Worm (Caenorhabditis elegans) whole organism, mixed stage, embryonic: ENCODE results near the gene C16C4.1.

Experiments used
- M03D4.4 ChIP-seq: sonication (generic microtip); optimal IDR thresholded peaks from 2 replicates; lab custom pipeline; 2017; ENCODE audit warnings: mild to moderate bottlenecking, missing genetic modification characterization, missing compliant biosample characterization
- bed-3 ChIP-seq: fragments of 200-800 bp; sonication (Bioruptor generic); optimal IDR thresholded peaks from 3 replicates; lab custom pipeline; 2018; ENCODE audit warnings: mild to moderate bottlenecking, missing genetic modification characterization, moderate library complexity, missing compliant biosample characterization
- blmp-1 ChIP-seq: fragments of 150-350 bp; optimal IDR thresholded peaks from 2 replicates; lab custom pipeline; 2014; ENCODE audit warnings: missing biosample characterization, missing genetic modification characterization
- ceh-39 ChIP-seq: fragments of 150-350 bp; optimal IDR thresholded peaks from 2 replicates; lab custom pipeline; 2014; ENCODE audit warnings: missing biosample characterization, missing genetic modification characterization
- ceh-43 ChIP-seq: fragments of 200-800 bp; sonication (Bioruptor generic); optimal IDR thresholded peaks from 2 replicates; lab custom pipeline; 2018; ENCODE audit warnings: mild to moderate bottlenecking, missing genetic modification characterization, moderate library complexity, missing compliant biosample characterization
- ceh-83 ChIP-seq: fragments of 200-800 bp; sonication (Bioruptor generic); optimal IDR thresholded peaks from 2 replicates; lab custom pipeline; 2018; ENCODE audit warnings: mild to moderate bottlenecking, missing genetic modification characterization, missing compliant biosample characterization
- ces-1 ChIP-seq: fragments of 150-350 bp; optimal IDR thresholded peaks from 2 replicates; lab custom pipeline; 2014; ENCODE audit warnings: missing biosample characterization, missing genetic modification reagents, missing genetic modification characterization
- cnd-1 ChIP-seq: fragments of 200-800 bp; sonication (Bioruptor generic); optimal IDR thresholded peaks from 2 replicates; lab custom pipeline; 2018; ENCODE audit warnings: mild to moderate bottlenecking, missing genetic modification characterization, missing compliant biosample characterization
- drap-1 ChIP-seq: fragments of 200-800 bp; sonication (Bioruptor generic); optimal IDR thresholded peaks from 3 replicates; lab custom pipeline; 2018; ENCODE audit warnings: mild to moderate bottlenecking, missing genetic modification characterization, missing compliant biosample characterization
- elt-1 ChIP-seq: sonication (generic microtip); optimal IDR thresholded peaks from 2 replicates; lab custom pipeline; 2017; ENCODE audit warnings: missing genetic modification characterization, mild to moderate bottlenecking, missing compliant biosample characterization, antibody characterized with exemption, moderate library complexity, borderline replicate concordance; ENCODE audit not compliant: insufficient read depth
- elt-3 ChIP-seq: fragments of 150-350 bp; optimal IDR thresholded peaks from 2 replicates; lab custom pipeline; 2014; ENCODE audit warnings: missing biosample characterization, missing genetic modification characterization
- flh-1 ChIP-seq: fragments of 200-800 bp; sonication (Bioruptor generic); optimal IDR thresholded peaks from 2 replicates; lab custom pipeline; 2018; ENCODE audit warnings: mild to moderate bottlenecking, missing genetic modification characterization, moderate library complexity, missing compliant biosample characterization
- ham-2 ChIP-seq: fragments of 200-800 bp; sonication (Bioruptor generic); optimal IDR thresholded peaks from 2 replicates; lab custom pipeline; 2018; ENCODE audit warnings: mild to moderate bottlenecking, missing genetic modification characterization, missing compliant biosample characterization
- hlh-1 ChIP-seq: fragments of 150-350 bp; optimal IDR thresholded peaks from 2 replicates; lab custom pipeline; 2014; ENCODE audit warnings: missing biosample characterization, missing genetic modification reagents, missing genetic modification characterization
- lin-13 ChIP-seq: fragments of 150-350 bp; optimal IDR thresholded peaks from 2 replicates; lab custom pipeline; 2014; ENCODE audit warnings: missing biosample characterization, missing genetic modification characterization
- lin-32 ChIP-seq: fragments of 200-800 bp; sonication (Bioruptor generic); optimal IDR thresholded peaks from 2 replicates; lab custom pipeline; 2018; ENCODE audit warnings: mild to moderate bottlenecking, missing genetic modification characterization, missing compliant biosample characterization
- lsy-2 ChIP-seq: fragments of 150-350 bp; optimal IDR thresholded peaks from 2 replicates; lab custom pipeline; 2014; ENCODE audit warnings: missing biosample characterization, missing genetic modification characterization
- mab-5 ChIP-seq: fragments of 150-350 bp; optimal IDR thresholded peaks from 2 replicates; lab custom pipeline; 2014; ENCODE audit warnings: missing biosample characterization, missing genetic modification characterization
- mep-1 ChIP-seq: fragments of 150-350 bp; optimal IDR thresholded peaks from 2 replicates; lab custom pipeline; 2017; ENCODE audit warnings: missing biosample characterization, missing genetic modification reagents, missing genetic modification characterization, inconsistent platforms
- mls-2 ChIP-seq: sonication (generic microtip); optimal IDR thresholded peaks from 2 replicates; lab custom pipeline; 2016; ENCODE audit warnings: mild to moderate bottlenecking, missing genetic modification characterization, moderate library complexity, missing compliant biosample characterization
- nhr-12 ChIP-seq: fragments of 150-350 bp; optimal IDR thresholded peaks from 2 replicates; lab custom pipeline; 2014; ENCODE audit warnings: missing biosample characterization, missing genetic modification characterization
- nhr-2 ChIP-seq: fragments of 150-350 bp; optimal IDR thresholded peaks from 2 replicates; lab custom pipeline; 2014; ENCODE audit warnings: missing biosample characterization, missing genetic modification characterization
- nhr-237 ChIP-seq: fragments of 150-350 bp; optimal IDR thresholded peaks from 2 replicates; lab custom pipeline; 2014; ENCODE audit warnings: missing biosample characterization, missing genetic modification characterization
- nhr-28 ChIP-seq: fragments of 150-350 bp; optimal IDR thresholded peaks from 2 replicates; lab custom pipeline; 2014; ENCODE audit warnings: missing biosample characterization, missing genetic modification characterization
- nhr-76 ChIP-seq: sonication (generic microtip); optimal IDR thresholded peaks from 2 replicates; lab custom pipeline; 2017; ENCODE audit warnings: missing biosample characterization, missing genetic modification characterization
- pha-4 ChIP-seq: fragments of 150-350 bp; optimal IDR thresholded peaks from 2 replicates; lab custom pipeline; 2018; ENCODE audit warnings: missing biosample characterization, missing genetic modification reagents, missing genetic modification characterization
- sem-2 ChIP-seq: fragments of 200-800 bp; sonication (Bioruptor generic); optimal IDR thresholded peaks from 2 replicates; lab custom pipeline; 2018; ENCODE audit warnings: mild to moderate bottlenecking, missing genetic modification characterization, missing compliant biosample characterization
- snpc-4 ChIP-seq: fragments of 150-350 bp; optimal IDR thresholded peaks from 2 replicates; lab custom pipeline; 2014; ENCODE audit warnings: missing biosample characterization, missing genetic modification characterization
- sptf-1 ChIP-seq: sonication (generic microtip); optimal IDR thresholded peaks from 2 replicates; lab custom pipeline; 2017; ENCODE audit warnings: mild to moderate bottlenecking, missing genetic modification characterization, moderate library complexity, missing compliant biosample characterization
- tbx-8 ChIP-seq: fragments of 200-800 bp; sonication (Bioruptor generic); optimal IDR thresholded peaks from 2 replicates; lab custom pipeline; 2018; ENCODE audit warnings: mild to moderate bottlenecking, missing genetic modification characterization, moderate library complexity, missing compliant biosample characterization
- unc-120 ChIP-seq: sonication (generic microtip); optimal IDR thresholded peaks from 2 replicates; lab custom pipeline; 2017; ENCODE audit warnings: missing genetic modification characterization, missing compliant biosample characterization; ENCODE audit not compliant: poor library complexity, severe bottlenecking
- unc-39 ChIP-seq: fragments of 150-350 bp; optimal IDR thresholded peaks from 2 replicates; lab custom pipeline; 2014; ENCODE audit warnings: missing biosample characterization, missing genetic modification characterization
- unc-62 ChIP-seq: fragments of 150-350 bp; optimal IDR thresholded peaks from 2 replicates; lab custom pipeline; 2014; ENCODE audit warnings: missing biosample characterization, missing genetic modification reagents, missing genetic modification characterization
- zip-8 ChIP-seq: fragments of 150-350 bp; optimal IDR thresholded peaks from 2 replicates; lab custom pipeline; 2014; ENCODE audit warnings: missing biosample characterization, missing genetic modification characterization
- ztf-11 ChIP-seq: fragments of 150-350 bp; optimal IDR thresholded peaks from 2 replicates; lab custom pipeline; 2014; ENCODE audit warnings: missing biosample characterization, missing genetic modification characterization

C16C4.1 gene

ce11 chrII:1870875-1871592, 23.0 kb upstream of the C16C4.1 start, which contains the start of gene math-10:
Gene math-10 (plus strand): TSS chrII:1871542.
- TF ChIP-seq zip-8 (tag; lab: Kevin White, UChicago) (no peak), blmp-1 (no peak), ces-1 (GFP tag; lab: Kevin White, UChicago) (no peak), elt-1 (tag; lab: Kevin White, UChicago) (no peak), sem-2 (GFP tag; lab: Kevin White, UChicago) (no peak), ham-2 (GFP tag; lab: Kevin White, UChicago) (no peak), nhr-237 (no peak), M03D4.4 (tag; lab: Kevin White, UChicago) (no peak), mab-5 (tag; lab: Kevin White, UChicago) (no peak), nhr-12 (no peak), nhr-2 (no peak), mep-1 (tag; lab: Kevin White, UChicago) (no peak), ceh-43 (GFP tag; lab: Kevin White, UChicago) (no peak), ceh-39 (no peak), nhr-76 (tag; lab: Kevin White, UChicago) (no peak), bed-3 (GFP tag; lab: Kevin White, UChicago) (no peak), unc-39 (tag; lab: Kevin White, UChicago) (no peak)

- TF ChIP-seq sem-2 (GFP tag; lab: Kevin White, UChicago), result no peak
- no peak for TF ChIP-seq ceh-43 (GFP tag; lab: Kevin White, UChicago)
- TF ChIP-seq nhr-237, result no peak
- TF ChIP-seq hlh-1 (tag; lab: Kevin White, UChicago), result no peak
- no peak for TF ChIP-seq mls-2 (tag; lab: Kevin White, UChicago)
- no peak for TF ChIP-seq flh-1 (GFP tag; lab: Kevin White, UChicago)
- TF ChIP-seq cnd-1 (tag; lab: Kevin White, UChicago), result no peak
- TF ChIP-seq tbx-8 (GFP tag; lab: Kevin White, UChicago), result no peak
Measured at ce11 chrII:1875658-1876057, 18.4 kb upstream of the C16C4.1 start, which contains the start of gene math-13. Gene math-13 (plus strand): TSS chrII:1875958.

ce11 chrII:1878663-1879062, 15.3 kb upstream of the C16C4.1 start, which contains the start of gene math-16:
Gene math-16 (minus strand): TSS chrII:1878763.
- no peak for TF ChIP-seq cnd-1 (tag; lab: Kevin White, UChicago)
- no peak for TF ChIP-seq ceh-43 (GFP tag; lab: Kevin White, UChicago)
- TF ChIP-seq nhr-28 (tag; lab: Kevin White, UChicago), result no peak
- TF ChIP-seq ceh-39, result no peak
- no peak for TF ChIP-seq zip-8 (tag; lab: Kevin White, UChicago)
- TF ChIP-seq hlh-1 (tag; lab: Kevin White, UChicago), result no peak
- no peak for TF ChIP-seq blmp-1
- TF ChIP-seq lsy-2, result no peak
- TF ChIP-seq pha-4 (tag; lab: Kevin White, UChicago), result no peak
- no peak for TF ChIP-seq sptf-1 (tag; lab: Kevin White, UChicago)
- TF ChIP-seq ceh-83, result no peak
- no peak for TF ChIP-seq lin-32
- no peak for TF ChIP-seq drap-1 (GFP tag; lab: Kevin White, UChicago)
- no peak for TF ChIP-seq elt-3 (tag; lab: Kevin White, UChicago)
- TF ChIP-seq elt-1 (tag; lab: Kevin White, UChicago), result no peak
- TF ChIP-seq ztf-11, result no peak
- no peak for TF ChIP-seq unc-120 (tag; lab: Kevin White, UChicago)
- no peak for TF ChIP-seq ham-2 (GFP tag; lab: Kevin White, UChicago)
- TF ChIP-seq nhr-2, result no peak
- TF ChIP-seq ces-1 (GFP tag; lab: Kevin White, UChicago), result no peak

- no peak for TF ChIP-seq blmp-1
- TF ChIP-seq snpc-4, result no peak
- no peak for TF ChIP-seq zip-8 (tag; lab: Kevin White, UChicago)
- TF ChIP-seq hlh-1 (tag; lab: Kevin White, UChicago), result no peak
- no peak for TF ChIP-seq lin-13
- TF ChIP-seq ztf-11, result no peak
- no peak for TF ChIP-seq elt-1 (tag; lab: Kevin White, UChicago)
- no peak for TF ChIP-seq mab-5 (tag; lab: Kevin White, UChicago)
- TF ChIP-seq sptf-1 (tag; lab: Kevin White, UChicago), result no peak
- TF ChIP-seq unc-62 (GFP tag; lab: Kevin White, UChicago), result no peak
- TF ChIP-seq nhr-2, result no peak
- TF ChIP-seq unc-39 (tag; lab: Kevin White, UChicago), result no peak
- TF ChIP-seq lsy-2, result no peak
- TF ChIP-seq, all 35 proteins: peak for 0
Measured at ce11 chrII:1882705-1883104, 11.3 kb upstream of the C16C4.1 start, which contains the start of gene math-5. Gene math-5 (minus strand): TSS chrII:1882805.
